Fruit fly (Drosophila melanogaster): ENCODE data around the gene CG7778.
A peak's percentile ranks its signal among the peaks of the same experiment; 100 is the strongest.

Gene CG7778

dm6 chr2L:8302766-8303479 is 43.5 kb upstream of the CG7778 start, which contains the start of the genes wol and Scgalpha (continued):
- TF ChIP-seq pan (optimal IDR thresholded peaks at IDR 0.05) (no peak), pan (GFP tag; optimal IDR thresholded peaks at IDR 0.05 in 1 of 2, IDR thresholded peaks at IDR 0.05 in 1 of 2) (no peak), Mrtf (GFP tag; IDR thresholded peaks at IDR 0.05) (no peak), CG4424 (GFP tag; optimal IDR thresholded peaks at IDR 0.05) (no peak), Kr (GFP tag; optimal IDR thresholded peaks at IDR 0.05) (no peak), pfk (GFP tag; optimal IDR thresholded peaks at IDR 0.05) (no peak), Mad (GFP tag; optimal IDR thresholded peaks at IDR 0.05) (no peak), CG2712 (tag; optimal IDR thresholded peaks at IDR 0.05) (peak; percentile 43), Ada2b (GFP tag; IDR thresholded peaks at IDR 0.05) (no peak), esg (GFP tag; conservative IDR thresholded peaks at IDR 0.05) (no peak), CG17361 (GFP tag; IDR thresholded peaks at IDR 0.05) (no peak), crp (GFP tag; optimal IDR thresholded peaks at IDR 0.05) (peak in 1 of 2 experiments; percentile 76), HLH3B (GFP tag; IDR thresholded peaks at IDR 0.05) (no peak), tll (GFP tag; optimal IDR thresholded peaks at IDR 0.05) (no peak), Dad (GFP tag; optimal IDR thresholded peaks at IDR 0.05) (no peak), aop (GFP tag; IDR thresholded peaks at IDR 0.05) (no peak), CG17186 (GFP tag; optimal IDR thresholded peaks at IDR 0.05) (no peak), CG43689 (GFP tag; IDR thresholded peaks at IDR 0.05) (no peak), CG6175 (GFP tag; IDR thresholded peaks at IDR 0.05) (no peak), CG10321 (GFP tag; IDR thresholded peaks at IDR 0.05) (no peak), CG12942 (GFP tag; optimal IDR thresholded peaks at IDR 0.05) (no peak), corto (GFP tag; optimal IDR thresholded peaks at IDR 0.05) (no peak), Oaz (GFP tag; IDR thresholded peaks at IDR 0.05) (no peak), ken (GFP tag; IDR thresholded peaks at IDR 0.05) (no peak), btn (GFP tag; optimal IDR thresholded peaks at IDR 0.05) (no peak), HLH54F (GFP tag; optimal IDR thresholded peaks at IDR 0.05) (no peak), ERR (GFP tag; optimal IDR thresholded peaks at IDR 0.05) (no peak), Asciz (GFP tag; optimal IDR thresholded peaks at IDR 0.05) (no peak), lbe (GFP tag; optimal IDR thresholded peaks at IDR 0.05) (no peak), CG31224 (GFP tag; IDR thresholded peaks at IDR 0.05) (no peak), inv (GFP tag; IDR thresholded peaks at IDR 0.05; ENCODE audit: partially characterized antibody) (peak; percentile 51), danr (GFP tag; IDR thresholded peaks at IDR 0.05) (no peak), mam (GFP tag; optimal IDR thresholded peaks at IDR 0.05) (no peak), chm (GFP tag; IDR thresholded peaks at IDR 0.05) (no peak), Bdp1 (GFP tag; optimal IDR thresholded peaks at IDR 0.05) (no peak), Jarid2 (GFP tag; optimal IDR thresholded peaks at IDR 0.05) (no peak), luna (GFP tag; optimal IDR thresholded peaks at IDR 0.05) (no peak), MBD-R2 (GFP tag; IDR thresholded peaks at IDR 0.05) (peak; percentile 77), Gsc (GFP tag; IDR thresholded peaks at IDR 0.05) (no peak), al (GFP tag; IDR thresholded peaks at IDR 0.05) (no peak), tio (GFP tag; optimal IDR thresholded peaks at IDR 0.05) (no peak), fd3F (GFP tag; optimal IDR thresholded peaks at IDR 0.05) (no peak), MESR4 (GFP tag; optimal IDR thresholded peaks at IDR 0.05) (peak; percentile 66), CG3726 (GFP tag; IDR thresholded peaks at IDR 0.05) (no peak), dmrt99B (tag; optimal IDR thresholded peaks at IDR 0.05) (no peak), Ets97D (GFP tag; optimal IDR thresholded peaks at IDR 0.05) (no peak), CG7556 (GFP tag; optimal IDR thresholded peaks at IDR 0.05) (no peak), CG7987 (GFP tag; optimal IDR thresholded peaks at IDR 0.05) (no peak), rib (GFP tag; IDR thresholded peaks at IDR 0.05) (no peak), scrt (GFP tag; optimal IDR thresholded peaks at IDR 0.05) (no peak), BEAF-32 (GFP tag; optimal IDR thresholded peaks at IDR 0.05) (peak; percentile 65)

All from whole organism, embryonic.